Worm (Caenorhabditis elegans) whole organism, L2 larva: Measurements from ENCODE around the gene srbc-44.

ENCODE experiments used
- R02D3.7 ChIP-seq: fragments of 150-350 bp; optimal IDR thresholded peaks from 2 replicates; lab custom pipeline; 2014; ENCODE audit warnings: missing biosample characterization, missing genetic modification characterization
- aly-2 ChIP-seq: fragments of 150-350 bp; optimal IDR thresholded peaks from 2 replicates; lab custom pipeline; 2014; ENCODE audit warnings: missing biosample characterization, missing genetic modification characterization
- nhr-77 ChIP-seq: fragments of 150-350 bp; optimal IDR thresholded peaks from 2 replicates; lab custom pipeline; 2014; ENCODE audit warnings: missing biosample characterization, missing genetic modification characterization
- unc-39 ChIP-seq: fragments of 150-350 bp; optimal IDR thresholded peaks from 2 replicates; lab custom pipeline; 2014; ENCODE audit warnings: missing biosample characterization, missing genetic modification characterization
- zag-1 ChIP-seq: fragments of 150-350 bp; optimal IDR thresholded peaks from 2 replicates; lab custom pipeline; 2014; ENCODE audit warnings: missing biosample characterization, missing genetic modification characterization

- no peak for TF ChIP-seq nhr-77 (tag; lab: Kevin White, UChicago)
- no peak for TF ChIP-seq aly-2 (tag; lab: Kevin White, UChicago)
- TF ChIP-seq R02D3.7 (tag; lab: Kevin White, UChicago): no peak
- no peak for TF ChIP-seq zag-1 (tag; lab: Kevin White, UChicago)
- TF ChIP-seq unc-39: no peak
These were observed 22.8 kb upstream of the srbc-44 start, which contains the start of gene ZC443.2 for ce11 chrV:12811126-12811525.
